Fruit fly (Drosophila melanogaster) ovary, adult (tissue): Measurements from ENCODE around the gene CG17109.

Experiments
- CG17801 ChIP-seq: fragments of 200-800 bp; optimal IDR thresholded peaks from 2 replicates; lab custom pipeline; 2019; ENCODE audit warnings: missing biosample characterization, mild to moderate bottlenecking, missing genetic modification characterization, moderate library complexity; ENCODE audit not compliant: partially characterized antibody

CG17109 gene

dm6 chr3R:23095346-23095745 is at the start of gene CG17109:
TSS of gene CG17109 (plus strand) at chr3R:23095690.
- no peak for TF ChIP-seq CG17801 (GFP tag; lab: Kevin White, UChicago)

- TF ChIP-seq CG17801 (GFP tag; lab: Kevin White, UChicago) = no peak
Measured at dm6 chr3R:23046529-23046943, 49.0 kb upstream of the CG17109 start.

DNA sequence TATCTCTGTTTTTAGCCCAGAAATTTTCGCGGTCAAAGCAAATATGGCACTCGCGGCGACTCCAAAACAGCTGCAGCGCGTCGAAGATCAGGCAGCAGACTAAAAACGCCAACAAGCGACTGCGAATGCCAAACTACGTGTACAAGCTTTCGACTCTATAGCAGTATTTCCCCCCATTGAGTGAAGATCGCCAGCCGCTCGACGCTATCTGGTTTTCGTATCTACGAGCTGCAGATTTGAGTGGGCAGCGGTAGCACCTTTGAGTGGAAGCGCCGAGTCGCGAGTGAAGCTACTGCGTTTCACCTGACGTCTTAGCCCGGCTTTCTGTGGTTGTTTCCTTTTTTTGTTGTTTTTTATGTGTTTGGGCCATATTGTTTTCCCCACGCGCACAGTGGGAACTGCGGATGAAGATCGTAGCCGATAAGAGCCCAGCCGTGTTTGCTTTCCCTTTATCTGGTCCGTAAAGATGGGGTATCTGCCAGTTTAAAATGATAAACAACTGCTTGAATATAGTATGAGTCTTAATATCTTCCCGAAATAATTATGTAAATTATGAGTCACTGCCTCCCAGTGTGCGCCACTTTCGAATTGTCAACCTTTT is 47.3 kb upstream of the CG17109 start, which contains the start of gene CG17121:
CG17121 (minus strand) TSS at position 126 of the 601 bp plus-strand sequence.
- TF ChIP-seq CG17801 (GFP tag; lab: Kevin White, UChicago) = no peak

dm6 chr3R:23048690-23049118 is 46.8 kb upstream of the CG17109 start:
- no peak for TF ChIP-seq CG17801 (GFP tag; lab: Kevin White, UChicago)

dm6 chr3R:23051639-23052125 is 43.8 kb upstream of the CG17109 start, which contains the start of gene Gr94a:
TSS of gene Gr94a (plus strand) at chr3R:23051689.
- TF ChIP-seq CG17801 (GFP tag; lab: Kevin White, UChicago) = no peak

DNA sequence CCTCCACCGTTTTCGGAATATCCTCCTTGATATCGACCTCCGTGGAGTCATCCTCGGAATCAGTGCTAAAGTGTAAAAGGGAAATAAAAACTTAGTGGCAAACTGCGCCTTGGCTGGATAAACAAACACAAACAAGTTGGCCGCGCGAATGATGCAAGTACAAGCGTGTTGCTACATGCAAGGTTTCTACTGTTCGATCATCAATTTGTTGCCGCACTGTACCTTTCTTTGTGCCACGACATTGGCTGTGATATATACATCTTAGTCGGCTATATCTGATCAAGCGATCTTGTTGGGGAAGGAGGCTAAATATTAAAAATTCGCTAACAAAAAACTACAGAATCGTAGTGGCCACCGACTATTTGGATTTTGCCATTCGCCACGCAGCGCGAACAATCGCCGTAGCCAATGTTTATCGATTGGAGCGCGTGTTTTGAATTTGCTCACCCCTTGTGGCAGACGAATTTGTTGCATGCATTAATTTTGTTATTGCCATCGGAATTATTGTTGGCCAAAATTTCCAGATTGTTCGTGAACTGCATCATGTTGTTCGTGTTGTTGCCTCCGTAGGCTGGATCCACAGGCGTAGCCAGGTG is 42.3 kb upstream of the CG17109 start:
- TF ChIP-seq CG17801 (GFP tag; lab: Kevin White, UChicago) = no peak

dm6 chr3R:23053936-23054335 is 41.6 kb upstream of the CG17109 start, which contains the start of gene p53:
TSS of gene p53 (minus strand) at chr3R:23054082.
- no peak for TF ChIP-seq CG17801 (GFP tag; lab: Kevin White, UChicago)

- TF ChIP-seq CG17801 (GFP tag; lab: Kevin White, UChicago) = no peak
Measured at dm6 chr3R:23056113-23056512, 39.4 kb upstream of the CG17109 start.

DNA sequence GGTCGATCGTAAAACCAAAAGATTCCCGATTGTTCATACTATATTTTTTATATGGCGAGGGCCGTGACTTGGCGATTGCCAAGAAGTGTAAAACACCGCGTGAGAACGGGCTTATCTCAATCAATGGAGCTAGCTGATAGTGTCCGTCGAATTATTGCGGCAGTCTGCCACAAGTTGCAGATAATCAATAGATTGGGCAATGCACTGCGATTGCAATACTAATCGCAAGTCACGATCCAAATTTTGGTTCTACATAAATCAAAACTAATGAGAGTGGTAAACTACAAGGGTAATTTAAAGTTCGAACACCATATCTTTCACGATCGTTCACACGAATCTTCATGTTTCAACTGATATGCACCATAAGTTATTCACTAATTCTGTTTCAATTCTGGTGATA is 38.7 kb upstream of the CG17109 start:
- no peak for TF ChIP-seq CG17801 (GFP tag; lab: Kevin White, UChicago)

DNA sequence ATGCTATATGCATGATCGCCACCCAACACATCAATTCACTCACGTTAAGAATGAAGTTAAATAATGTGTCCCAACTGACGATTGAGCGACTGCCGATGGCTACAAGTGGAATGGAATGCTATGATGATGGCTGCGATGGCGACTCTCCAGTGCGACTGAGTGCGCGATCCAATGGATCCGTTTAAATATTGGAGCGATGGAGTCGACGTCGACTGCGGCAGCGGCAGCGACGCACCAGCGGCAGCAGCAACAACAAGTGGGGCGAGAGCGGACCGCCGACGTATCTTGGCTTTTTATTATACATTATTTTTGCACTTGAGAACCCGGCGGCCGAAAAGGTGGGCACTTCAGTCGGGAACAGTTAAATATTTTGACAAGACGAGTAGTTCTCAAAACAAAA is 38.1 kb upstream of the CG17109 start:
- no peak for TF ChIP-seq CG17801 (GFP tag; lab: Kevin White, UChicago)

- no peak for TF ChIP-seq CG17801 (GFP tag; lab: Kevin White, UChicago)
Measured at dm6 chr3R:23058858-23059257, 36.6 kb upstream of the CG17109 start, which contains the start of gene Ctns. TSS of gene Ctns (minus strand) at chr3R:23058958.

- TF ChIP-seq CG17801 (GFP tag; lab: Kevin White, UChicago) = no peak
Measured at dm6 chr3R:23060166-23060565, 35.3 kb upstream of the CG17109 start.

dm6 chr3R:23061209-23061608 is 34.3 kb upstream of the CG17109 start, which contains the start of the genes sav and Ublcp1:
TSS of gene sav (minus strand) at chr3R:23061304.
TSS of gene Ublcp1 (plus strand) at chr3R:23061493.
- TF ChIP-seq CG17801 (GFP tag; lab: Kevin White, UChicago) = peak; percentile 50

DNA sequence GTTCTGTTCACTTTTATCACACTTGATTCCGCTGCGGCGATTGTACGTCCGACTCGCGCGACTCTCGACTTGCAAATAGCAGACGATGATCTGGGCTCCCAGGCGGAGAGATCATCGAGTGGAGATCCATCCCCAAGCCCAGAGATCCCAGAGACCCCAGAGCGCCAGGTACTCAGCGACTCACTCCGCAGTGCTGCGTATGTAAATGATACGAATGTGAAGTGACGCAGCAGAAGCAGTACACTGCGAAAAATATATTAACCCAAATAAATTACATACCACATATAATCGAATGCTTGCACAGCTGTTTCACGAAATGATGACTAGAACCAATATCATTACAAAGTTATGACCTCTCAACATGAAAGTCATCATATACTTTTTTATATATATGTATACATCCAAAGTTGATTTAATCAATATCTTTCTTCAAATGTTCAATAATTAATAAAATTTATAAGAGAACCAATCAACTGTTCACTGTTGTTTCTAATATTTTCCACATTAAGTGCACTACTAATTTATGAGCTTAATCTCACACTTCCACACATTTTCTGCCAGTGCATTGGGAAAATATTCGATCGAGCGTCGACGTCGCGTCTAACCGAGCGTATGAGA is 28.2 kb upstream of the CG17109 start, which contains the start of gene CG17111:
CG17111 (minus strand) TSS at position 51 of the 618 bp plus-strand sequence.
- no peak for TF ChIP-seq CG17801 (GFP tag; lab: Kevin White, UChicago)

DNA sequence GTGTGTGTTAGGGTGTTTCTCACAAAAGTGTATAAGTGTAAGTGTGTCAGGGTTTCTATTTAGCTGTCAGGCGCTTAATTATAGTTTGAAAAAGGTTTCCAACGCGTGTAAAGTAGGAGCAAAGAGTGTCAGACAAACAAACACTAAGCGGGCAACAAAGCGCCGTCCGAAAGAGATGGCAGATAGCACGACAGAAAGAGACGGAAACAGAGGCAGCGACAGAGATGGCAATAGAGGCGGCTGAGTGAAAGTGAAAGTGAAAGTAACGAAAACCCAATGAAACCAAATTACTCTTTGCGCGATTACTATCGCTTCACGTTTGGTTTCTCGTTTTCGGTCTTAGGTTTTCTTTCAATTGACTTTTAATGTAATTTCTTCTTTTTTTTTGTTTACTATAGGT is 21.0 kb upstream of the CG17109 start:
- no peak for TF ChIP-seq CG17801 (GFP tag; lab: Kevin White, UChicago)
